Worm (Caenorhabditis elegans) whole organism, early embryonic: ENCODE measurements around the gene Y47D3B.3.

Experiments used
- ama-1 ChIP-seq: fragments of 150-350 bp; optimal IDR thresholded peaks from 2 replicates; lab custom pipeline; 2014
- tbx-11 ChIP-seq: fragments of 200-800 bp; sonication (Bioruptor generic); IDR thresholded peaks from 2 replicates; pipeline ENCODE4 v1.3.6; 2022; ENCODE audit warnings: missing genetic modification characterization, missing compliant biosample characterization

- TF ChIP-seq tbx-11 (GFP tag; lab: Robert Waterston, UW), result no peak
- TF ChIP-seq ama-1 (lab: Kevin White, UChicago), result no peak
Observed at ce11 chrIII:11390832-11391231, 6.8 kb upstream of the Y47D3B.3 start.
